Worm (Caenorhabditis elegans): ENCODE results near the gene ZK662.5.

ZK662.5 gene

DNA sequence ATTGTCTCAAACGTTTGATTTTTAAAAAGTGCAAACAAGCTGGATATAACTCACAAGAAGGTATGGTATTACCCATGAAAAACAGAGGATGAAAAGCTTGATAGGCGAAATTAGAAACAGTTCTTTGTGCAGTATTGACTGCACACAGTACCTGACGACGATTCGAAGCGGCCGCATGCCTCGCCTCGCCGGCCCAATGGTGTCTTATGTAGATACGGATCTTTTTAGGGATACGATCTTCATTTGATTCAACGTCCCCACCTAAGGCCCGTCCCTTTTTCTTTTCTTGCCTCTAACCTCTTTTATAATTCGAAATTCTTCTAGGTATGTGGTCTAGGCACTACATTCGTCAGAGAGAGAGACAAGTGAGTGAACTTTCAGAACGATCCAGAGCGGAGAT, 44.7 kb downstream of the ZK662.5 start, which contains the start of gene bus-17:
bus-17 (minus strand) TSS at position 208 of the 400 bp plus-strand sequence.
- TF ChIP-seq sptf-1 (tag; optimal IDR thresholded peaks at IDR 0.05) (no peak), fkh-10 (GFP tag; optimal IDR thresholded peaks at IDR 0.05) (no peak), xbp-1 (tag; optimal IDR thresholded peaks at IDR 0.05) (no peak), nhr-20 (tag; optimal IDR thresholded peaks at IDR 0.05) (no peak), rnt-1 (tag; optimal IDR thresholded peaks at IDR 0.05) (no peak), sup-37 (GFP tag; optimal IDR thresholded peaks at IDR 0.05) (no peak), irx-1 (tag; optimal IDR thresholded peaks at IDR 0.05) (no peak), elt-3 (tag; optimal IDR thresholded peaks at IDR 0.05) (no peak), nhr-28 (tag; optimal IDR thresholded peaks at IDR 0.05) (no peak), nhr-85 (tag) (peak; percentile 56), hlh-4 (tag; optimal IDR thresholded peaks at IDR 0.05) (no peak), hlh-17 (GFP tag; optimal IDR thresholded peaks at IDR 0.05; ENCODE audit: borderline replicate concordance) (no peak), unc-98 (GFP tag; IDR thresholded peaks at IDR 0.05) (no peak), efl-1 (optimal IDR thresholded peaks at IDR 0.05) (no peak), efl-1 (GFP tag; optimal IDR thresholded peaks at IDR 0.05 in 1 of 2) (peak in 1 of 2 experiments; percentile 4), tlp-1 (tag; optimal IDR thresholded peaks at IDR 0.05) (no peak)

DNA sequence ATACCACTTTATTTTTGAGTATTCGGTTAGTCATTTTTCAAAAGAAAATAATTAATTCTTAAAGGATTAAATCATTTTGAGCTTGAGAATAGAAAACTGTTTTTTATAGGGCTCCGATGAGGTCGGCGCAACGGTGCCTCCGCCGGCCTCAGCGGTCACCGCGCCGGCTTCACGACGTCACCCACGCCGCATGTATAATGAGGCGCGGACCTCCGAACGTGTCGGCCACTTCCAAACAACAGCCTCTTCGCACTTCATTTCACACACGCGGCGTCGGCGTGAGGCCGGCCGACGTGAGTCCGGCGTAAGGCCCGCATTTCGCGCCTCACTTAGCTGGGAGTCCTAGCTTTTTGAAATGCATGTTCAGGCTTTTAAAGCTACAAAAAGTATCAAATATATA, 45.4 kb downstream of the ZK662.5 start:
- peak; percentile 36 for TF ChIP-seq snpc-4 (tag; optimal IDR thresholded peaks at IDR 0.05)
- TF ChIP-seq tlp-1 (tag; optimal IDR thresholded peaks at IDR 0.05): no peak

DNA sequence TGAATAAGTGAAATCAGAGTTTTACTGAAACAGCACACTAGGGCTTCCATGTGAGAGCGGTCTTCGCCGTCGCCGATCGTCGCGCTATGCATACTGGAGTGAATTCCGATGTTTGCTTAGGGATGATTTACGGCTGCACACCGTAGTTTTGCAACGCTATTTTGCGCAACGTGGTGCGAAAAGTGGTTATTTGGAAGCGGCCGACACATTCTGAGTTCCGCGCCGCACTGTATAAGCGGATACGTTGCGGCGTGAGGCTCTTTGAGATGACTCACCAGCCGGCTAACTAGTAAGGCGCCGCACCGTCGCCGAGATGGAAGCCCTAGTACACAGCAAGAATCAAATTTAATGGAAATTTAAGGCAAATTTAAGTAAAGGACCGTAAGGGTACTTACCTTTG, 47.1 kb downstream of the ZK662.5 start:
- TF ChIP-seq rnt-1 (tag; optimal IDR thresholded peaks at IDR 0.05) (no peak), snpc-4 (tag; optimal IDR thresholded peaks at IDR 0.05) (peak; percentile 20)

DNA sequence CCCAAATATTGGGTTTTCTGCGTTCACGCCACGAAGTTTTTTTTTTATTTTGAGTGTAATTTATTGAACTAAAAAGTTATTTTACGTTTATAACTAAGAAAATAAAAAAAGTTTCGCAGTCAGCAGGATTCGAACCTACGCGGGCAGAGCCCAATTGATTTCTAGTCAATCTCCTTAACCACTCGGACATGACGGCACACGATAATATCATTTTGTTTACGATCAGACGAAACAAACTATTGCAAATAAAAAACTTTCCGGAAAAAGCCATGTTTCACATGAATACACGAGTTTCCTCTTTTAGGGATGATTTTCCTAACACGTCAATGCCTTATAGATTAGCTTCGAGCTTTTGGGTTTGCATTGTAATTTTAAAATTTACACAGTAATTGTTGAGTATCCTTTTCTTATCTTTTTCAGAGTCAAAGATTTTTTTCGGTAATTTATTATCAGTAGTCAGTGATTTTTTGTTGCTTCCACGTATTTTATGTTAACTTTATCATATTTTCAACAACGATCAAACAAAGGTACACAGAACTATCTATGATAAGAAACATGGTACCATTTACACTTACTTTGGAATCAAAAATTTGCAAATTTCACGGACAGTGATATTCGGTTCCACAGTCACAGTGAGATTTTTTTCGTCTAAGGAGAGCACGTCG, 48.6 kb downstream of the ZK662.5 start:
- TF ChIP-seq unc-30 (tag; optimal IDR thresholded peaks at IDR 0.05): no peak
- no peak for TF ChIP-seq dsc-1 (tag; optimal IDR thresholded peaks at IDR 0.05)
- TF ChIP-seq elt-2 (tag; optimal IDR thresholded peaks at IDR 0.05): peak; percentile 67
- TF ChIP-seq lsy-2 (tag; optimal IDR thresholded peaks at IDR 0.05): no peak
- no peak for TF ChIP-seq snu-23 (GFP tag; optimal IDR thresholded peaks at IDR 0.05)
- TF ChIP-seq nhr-28 (tag; optimal IDR thresholded peaks at IDR 0.05): no peak

DNA sequence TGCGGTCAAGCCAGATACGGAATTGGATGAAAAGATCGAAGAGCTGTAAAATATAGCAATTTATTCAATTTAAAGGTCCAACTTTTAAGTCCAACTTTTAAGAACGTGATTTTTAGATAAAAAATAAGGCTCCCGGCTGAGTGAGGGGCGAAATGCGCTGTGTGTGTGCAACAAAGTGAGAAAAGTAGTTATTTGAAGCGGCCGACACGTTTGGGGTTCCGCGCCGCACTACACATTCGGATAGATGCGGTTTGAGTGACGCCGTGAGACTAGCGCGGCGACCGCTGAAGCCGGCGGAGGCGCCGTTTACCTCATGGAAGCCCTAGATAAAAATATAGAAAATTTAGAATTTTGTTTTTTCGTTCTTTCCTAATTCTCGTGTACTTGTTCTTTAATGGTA, 49.3 kb downstream of the ZK662.5 start:
- TF ChIP-seq nhr-20 (tag; optimal IDR thresholded peaks at IDR 0.05) (no peak), mef-2 (tag; optimal IDR thresholded peaks at IDR 0.05) (no peak), snpc-4 (tag; optimal IDR thresholded peaks at IDR 0.05) (peak; percentile 36), sox-4 (tag; optimal IDR thresholded peaks at IDR 0.05) (no peak), C04F5.9 (tag; optimal IDR thresholded peaks at IDR 0.05) (no peak), alr-1 (tag; optimal IDR thresholded peaks at IDR 0.05; ENCODE audit: borderline replicate concordance) (no peak)

DNA sequence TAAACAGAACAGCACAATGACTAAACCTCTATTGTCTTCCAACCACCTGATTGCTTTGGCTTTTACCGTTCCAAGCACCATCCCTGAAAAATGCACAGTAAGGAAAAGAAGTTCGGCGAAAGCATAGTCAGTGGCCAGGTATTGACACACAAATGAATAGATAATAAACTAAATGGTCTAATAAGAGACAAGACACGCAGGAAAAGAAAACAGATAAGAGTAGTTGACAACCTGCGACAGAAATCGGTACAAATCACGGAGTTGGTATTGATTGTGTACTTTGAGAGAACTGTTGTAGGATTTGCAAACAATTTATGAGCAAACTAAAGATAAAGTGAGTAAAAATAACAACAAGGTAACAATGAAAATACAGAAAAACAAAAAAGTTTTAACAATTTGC, 50.0 kb downstream of the ZK662.5 start, which contains the start of gene Y7A5A.1:
Y7A5A.1 (minus strand) TSS at position 83 of the 400 bp plus-strand sequence.
- TF ChIP-seq blmp-1 (tag; optimal IDR thresholded peaks at IDR 0.05) (peak; percentile 1), elt-2 (tag; optimal IDR thresholded peaks at IDR 0.05) (peak; percentile 26), alr-1 (tag; optimal IDR thresholded peaks at IDR 0.05; ENCODE audit: borderline replicate concordance) (no peak)

DNA sequence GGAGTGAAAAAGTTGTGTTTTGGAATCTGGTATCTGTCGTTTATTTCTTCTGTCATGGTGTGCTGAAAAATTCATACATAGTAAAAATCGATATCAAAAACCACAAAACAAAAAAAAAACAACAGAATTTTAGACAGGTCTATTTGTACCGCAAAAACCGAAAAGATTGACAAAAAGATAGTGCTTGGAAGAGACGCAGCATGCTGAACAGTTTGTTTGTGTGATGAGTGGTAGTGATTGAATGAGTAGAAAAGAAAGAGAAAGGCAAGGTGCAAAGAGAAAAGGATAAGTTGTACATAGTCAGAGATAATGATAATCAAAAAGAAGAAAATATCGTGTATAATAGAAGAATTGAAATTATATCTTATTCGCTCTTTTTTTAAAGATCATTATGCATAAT, 51.2 kb downstream of the ZK662.5 start, which contains the start of gene Y7A5A.2:
Y7A5A.2 (minus strand) TSS at position 62 of the 400 bp plus-strand sequence.
- TF ChIP-seq snu-23 (GFP tag; optimal IDR thresholded peaks at IDR 0.05) (peak; percentile 1), lir-3 (tag; optimal IDR thresholded peaks at IDR 0.05; ENCODE audit: poor library complexity) (no peak), elt-3 (tag; optimal IDR thresholded peaks at IDR 0.05) (peak in 1 of 6 experiments; percentile 12), lin-14 (GFP tag; optimal IDR thresholded peaks at IDR 0.05) (peak; percentile 21), efl-3 (GFP tag; optimal IDR thresholded peaks at IDR 0.05) (no peak), rnt-1 (tag; optimal IDR thresholded peaks at IDR 0.05) (peak; percentile 14), blmp-1 (tag; optimal IDR thresholded peaks at IDR 0.05) (peak; percentile 87), unc-130 (tag; optimal IDR thresholded peaks at IDR 0.05) (peak; percentile 5)
